Fruit fly (Drosophila melanogaster) whole organism, prepupa: Measurements from ENCODE around the gene CG10700.

Source experiments
- CG10669 ChIP-seq: fragments of 200-800 bp; sonication (Bioruptor generic); optimal IDR thresholded peaks from 3 replicates; lab custom pipeline; 2018; ENCODE audit warnings: missing biosample characterization, mild to moderate bottlenecking, missing genetic modification characterization, moderate library complexity
- CG11294 ChIP-seq: fragments of 200-800 bp; sonication (Bioruptor generic); IDR thresholded peaks from 2 replicates; pipeline ENCODE4 v1.3.6; 2022; ENCODE audit warnings: missing biosample characterization, missing genetic modification characterization
- CG11762 ChIP-seq: fragments of 200-800 bp; sonication (Bioruptor generic); optimal IDR thresholded peaks from 3 replicates; lab custom pipeline; 2016; ENCODE audit warnings: missing biosample characterization, missing genetic modification characterization; ENCODE audit not compliant: insufficient read depth
- CG15336 ChIP-seq: fragments of 200-800 bp; sonication (Bioruptor generic); IDR thresholded peaks from 2 replicates; pipeline ENCODE4 v1.3.6; 2022; ENCODE audit warnings: missing biosample characterization, missing genetic modification characterization
- CG1621 ChIP-seq: fragments of 200-800 bp; sonication (Bioruptor generic); optimal IDR thresholded peaks from 3 replicates; lab custom pipeline; 2018; ENCODE audit warnings: missing biosample characterization, mild to moderate bottlenecking, missing genetic modification characterization
- CG16779 ChIP-seq: fragments of 200-800 bp; sonication (Bioruptor generic); optimal IDR thresholded peaks from 3 replicates; lab custom pipeline; 2017; ENCODE audit warnings: missing biosample characterization, mild to moderate bottlenecking, missing genetic modification characterization
- CG34406 ChIP-seq: fragments of 200-800 bp; sonication (Bioruptor generic); optimal IDR thresholded peaks from 3 replicates; lab custom pipeline; 2016; ENCODE audit warnings: missing biosample characterization, missing genetic modification characterization
- CG4318 ChIP-seq: fragments of 200-800 bp; sonication (Bioruptor generic); optimal IDR thresholded peaks from 3 replicates; lab custom pipeline; 2017; ENCODE audit warnings: missing biosample characterization, mild to moderate bottlenecking, missing genetic modification characterization
- CG6163 ChIP-seq: fragments of 200-800 bp; sonication (Bioruptor generic); IDR thresholded peaks from 3 replicates; pipeline ENCODE4 v1.3.6; 2022; ENCODE audit warnings: missing biosample characterization, missing genetic modification characterization
- CG6276 ChIP-seq: fragments of 200-800 bp; sonication (Bioruptor generic); optimal IDR thresholded peaks from 2 replicates; lab custom pipeline; 2017; ENCODE audit warnings: missing biosample characterization, mild to moderate bottlenecking, missing genetic modification characterization
- CG6792 ChIP-seq: fragments of 200-800 bp; sonication (Bioruptor generic); optimal IDR thresholded peaks from 3 replicates; lab custom pipeline; 2016; ENCODE audit warnings: missing biosample characterization, missing genetic modification characterization
- CG6808 ChIP-seq: fragments of 200-800 bp; sonication (Bioruptor generic); optimal IDR thresholded peaks from 3 replicates; lab custom pipeline; 2017; ENCODE audit warnings: missing biosample characterization, missing genetic modification characterization, mild to moderate bottlenecking, moderate library complexity, missing genetic modification reagents
- CG6854 ChIP-seq: fragments of 200-800 bp; sonication (Bioruptor generic); optimal IDR thresholded peaks from 2 replicates; lab custom pipeline; 2017; ENCODE audit warnings: missing biosample characterization, mild to moderate bottlenecking, missing genetic modification characterization
- CG7368 ChIP-seq: fragments of 200-800 bp; sonication (Bioruptor generic); optimal IDR thresholded peaks from 3 replicates; lab custom pipeline; 2016; ENCODE audit warnings: missing biosample characterization, missing genetic modification characterization
- CG8319 ChIP-seq: fragments of 200-800 bp; sonication (Bioruptor generic); optimal IDR thresholded peaks from 3 replicates; lab custom pipeline; 2016; ENCODE audit warnings: missing biosample characterization, missing genetic modification characterization
- CG8632 ChIP-seq: fragments of 200-800 bp; sonication (Bioruptor generic); optimal IDR thresholded peaks from 3 replicates; lab custom pipeline; 2016; ENCODE audit warnings: missing biosample characterization, missing genetic modification characterization
- Eip78C ChIP-seq: fragments of 200-800 bp; sonication (Bioruptor generic); peaks from one replicate; lab custom pipeline; 2016; ENCODE audit warnings: missing biosample characterization, missing genetic modification characterization
- Eip93F ChIP-seq: fragments of 200-800 bp; sonication (Bioruptor generic); optimal IDR thresholded peaks from 2 replicates; lab custom pipeline; 2016; ENCODE audit warnings: missing biosample characterization, mild to moderate bottlenecking, missing genetic modification characterization
- Ets21C ChIP-seq: fragments of 200-800 bp; sonication (Bioruptor generic); optimal IDR thresholded peaks from 3 replicates; lab custom pipeline; 2016; ENCODE audit warnings: missing biosample characterization, missing genetic modification characterization
- Gug ChIP-seq: fragments of 200-800 bp; sonication (Bioruptor generic); IDR thresholded peaks from 2 replicates; pipeline ENCODE4 v1.3.6; 2022; ENCODE audit warnings: missing biosample characterization, missing genetic modification characterization
- Hr39 ChIP-seq: fragments of 200-800 bp; sonication (Bioruptor generic); optimal IDR thresholded peaks from 2 replicates; lab custom pipeline; 2016; ENCODE audit warnings: missing biosample characterization, missing genetic modification characterization
- Hr4 ChIP-seq: fragments of 200-800 bp; sonication (Bioruptor generic); optimal IDR thresholded peaks from 3 replicates; lab custom pipeline; 2016; ENCODE audit warnings: missing biosample characterization, missing genetic modification characterization
- Lpt ChIP-seq: fragments of 200-800 bp; sonication (Bioruptor generic); optimal IDR thresholded peaks from 3 replicates; lab custom pipeline; 2016; ENCODE audit warnings: missing biosample characterization, missing genetic modification characterization
- Met ChIP-seq: fragments of 200-800 bp; sonication (Bioruptor generic); optimal IDR thresholded peaks from 3 replicates; lab custom pipeline; 2016; ENCODE audit warnings: missing biosample characterization, missing genetic modification characterization
- Sox102F ChIP-seq: fragments of 200-800 bp; sonication (Bioruptor generic); optimal IDR thresholded peaks from 2 replicates; lab custom pipeline; 2016; ENCODE audit warnings: missing biosample characterization, mild to moderate bottlenecking, missing genetic modification characterization
- Sox15 ChIP-seq: fragments of 200-800 bp; sonication (Bioruptor generic); optimal IDR thresholded peaks from 3 replicates; lab custom pipeline; 2016; ENCODE audit warnings: missing biosample characterization, missing genetic modification characterization
- acj6 ChIP-seq: fragments of 200-800 bp; sonication (Bioruptor generic); optimal IDR thresholded peaks from 3 replicates; lab custom pipeline; 2016; ENCODE audit warnings: missing biosample characterization, missing genetic modification characterization
- cyc ChIP-seq: fragments of 200-800 bp; sonication (Bioruptor generic); optimal IDR thresholded peaks from 3 replicates; lab custom pipeline; 2016; ENCODE audit warnings: missing biosample characterization, missing genetic modification characterization
- dac ChIP-seq: fragments of 200-800 bp; sonication (Bioruptor generic); optimal IDR thresholded peaks from 2 replicates; lab custom pipeline; 2017; ENCODE audit warnings: missing biosample characterization, mild to moderate bottlenecking, missing genetic modification characterization
- dsx ChIP-seq: fragments of 200-800 bp; optimal IDR thresholded peaks from 3 replicates; lab custom pipeline; 2019; ENCODE audit warnings: missing biosample characterization, mild to moderate bottlenecking, missing genetic modification characterization, moderate library complexity; ENCODE audit not compliant: poor library complexity, severe bottlenecking
- eg ChIP-seq: fragments of 200-800 bp; sonication (Bioruptor generic); IDR thresholded peaks from 3 replicates; pipeline ENCODE4 v1.3.6; 2022; ENCODE audit warnings: missing biosample characterization, missing genetic modification characterization
- esn ChIP-seq: fragments of 200-800 bp; sonication (Bioruptor generic); optimal IDR thresholded peaks from 2 replicates; lab custom pipeline; 2016; ENCODE audit warnings: missing biosample characterization, mild to moderate bottlenecking, missing genetic modification characterization, moderate library complexity
- fd59A ChIP-seq: fragments of 200-800 bp; sonication (Bioruptor generic); optimal IDR thresholded peaks from 2 replicates; lab custom pipeline; 2017; ENCODE audit warnings: missing biosample characterization, mild to moderate bottlenecking, missing genetic modification characterization, missing genetic modification reagents
- fd85E ChIP-seq: fragments of 200-800 bp; sonication (Bioruptor generic); optimal IDR thresholded peaks from 3 replicates; lab custom pipeline; 2016; ENCODE audit warnings: missing biosample characterization, missing genetic modification characterization
- fkh ChIP-seq: fragments of 200-800 bp; sonication (Bioruptor generic); optimal IDR thresholded peaks from 3 replicates; lab custom pipeline; 2017; ENCODE audit warnings: missing biosample characterization, mild to moderate bottlenecking, missing genetic modification characterization, moderate library complexity
- salr ChIP-seq, 2 experiments: fragments of 200-800 bp; sonication (Bioruptor generic); optimal IDR thresholded peaks; 3 replicates each; lab custom pipeline; 2016 to 2018; ENCODE audit warnings: missing biosample characterization in 2 of 2, missing genetic modification characterization in 2 of 2, mild to moderate bottlenecking in 1 of 2
- topi ChIP-seq: fragments of 200-800 bp; sonication (Bioruptor generic); optimal IDR thresholded peaks from 3 replicates; lab custom pipeline; 2016; ENCODE audit warnings: missing biosample characterization, missing genetic modification characterization
- vri ChIP-seq: fragments of 200-800 bp; sonication (Bioruptor generic); optimal IDR thresholded peaks from 3 replicates; lab custom pipeline; 2016; ENCODE audit warnings: missing biosample characterization, mild to moderate bottlenecking, missing genetic modification characterization

The CG10700 gene

dm6 chr2L:19097374-19097773 is 18.5 kb upstream of the CG10700 start:
- TF ChIP-seq Eip93F (GFP tag; lab: Kevin White, UChicago), result no peak
- TF ChIP-seq cyc, result no peak
- TF ChIP-seq fd85E (GFP tag; lab: Kevin White, UChicago), result no peak

- no peak for TF ChIP-seq esn (GFP tag; lab: Kevin White, UChicago)
- peak; percentile 41; the same call in 1 of the 2 replicates for TF ChIP-seq Gug
- peak; percentile 33 for TF ChIP-seq Eip78C
- TF ChIP-seq Hr39 (GFP tag; lab: Kevin White, UChicago), result no peak
- peak; percentile 74 for TF ChIP-seq fkh
These were observed 17.5 kb upstream of the CG10700 start for dm6 chr2L:19096361-19096760.

- TF ChIP-seq CG16779 (tag; lab: Kevin White, UChicago), result no peak
- no peak for TF ChIP-seq Sox15
- no peak for TF ChIP-seq CG1621
- TF ChIP-seq fd59A (GFP tag; lab: Kevin White, UChicago), result no peak
- no peak for TF ChIP-seq CG15336 (GFP tag; lab: Robert Waterston, UW)
- TF ChIP-seq Sox102F, result no peak
- TF ChIP-seq CG8319 (GFP tag; lab: Kevin White, UChicago), result no peak
- no peak for TF ChIP-seq CG6808 (GFP tag; lab: Kevin White, UChicago)
- TF ChIP-seq salr (GFP tag; optimal IDR thresholded peaks at IDR 0.05; lab: Kevin White, UChicago), result no peak
- TF ChIP-seq dsx, result no peak
- no peak for TF ChIP-seq Lpt (GFP tag; lab: Kevin White, UChicago)
These were observed 15.0 kb upstream of the CG10700 start for dm6 chr2L:19093868-19094267.

dm6 chr2L:19089385-19089784 is 10.6 kb upstream of the CG10700 start:
- TF ChIP-seq Sox15 (no peak), CG11294 (GFP tag; lab: Robert Waterston, UW) (no peak), CG10669 (GFP tag; lab: Kevin White, UChicago) (no peak), acj6 (GFP tag; lab: Kevin White, UChicago) (no peak), esn (GFP tag; lab: Kevin White, UChicago) (no peak), Met (GFP tag; lab: Kevin White, UChicago) (no peak), CG1621 (no peak), dac (GFP tag; lab: Kevin White, UChicago) (no peak), CG6854 (GFP tag; lab: Kevin White, UChicago) (no peak), topi (GFP tag; lab: Kevin White, UChicago) (no peak), CG6792 (no peak), Ets21C (GFP tag; lab: Kevin White, UChicago) (no peak), CG6276 (no peak), CG8632 (GFP tag; lab: Kevin White, UChicago) (no peak), CG15336 (GFP tag; lab: Robert Waterston, UW) (no peak), eg (GFP tag; lab: Robert Waterston, UW) (no peak), CG7368 (GFP tag; lab: Kevin White, UChicago) (no peak), CG34406 (GFP tag; lab: Kevin White, UChicago) (no peak), CG6163 (GFP tag; lab: Robert Waterston, UW) (no peak), Gug (no peak)

dm6 chr2L:19088895-19089294 is 10.1 kb upstream of the CG10700 start:
- TF ChIP-seq CG4318 (no peak), Met (GFP tag; lab: Kevin White, UChicago) (no peak), CG1621 (no peak), Ets21C (GFP tag; lab: Kevin White, UChicago) (no peak), CG6854 (GFP tag; lab: Kevin White, UChicago) (no peak), Hr4 (GFP tag; lab: Kevin White, UChicago) (no peak), dac (GFP tag; lab: Kevin White, UChicago) (no peak), CG11762 (GFP tag; lab: Kevin White, UChicago) (no peak), Gug (no peak), vri (no peak)
